Worm (Caenorhabditis elegans): ENCODE results near the gene odr-2.

odr-2 gene

ce11 chrV:7140368-7140767 is 37.0 kb downstream of the odr-2 start:
- peak; percentile 14 for TF ChIP-seq nhr-20 (tag; optimal IDR thresholded peaks at IDR 0.05)
- TF ChIP-seq nhr-71 (tag; optimal IDR thresholded peaks at IDR 0.05) = peak; percentile 14
- TF ChIP-seq ztf-4 (tag; optimal IDR thresholded peaks at IDR 0.05) = no peak
- no peak for TF ChIP-seq efl-1 (optimal IDR thresholded peaks at IDR 0.05)
- TF ChIP-seq efl-1 (GFP tag; optimal IDR thresholded peaks at IDR 0.05 in 1 of 2) = peak in 1 of 2 experiments; percentile 20
- no peak for TF ChIP-seq swsn-7 (tag; optimal IDR thresholded peaks at IDR 0.05)
- TF ChIP-seq ceh-8 (GFP tag; optimal IDR thresholded peaks at IDR 0.05) = no peak
- no peak for TF ChIP-seq unc-30 (tag; optimal IDR thresholded peaks at IDR 0.05)
- no peak for TF ChIP-seq rnt-1 (tag; optimal IDR thresholded peaks at IDR 0.05)
- peak; percentile 33 for TF ChIP-seq nhr-19 (GFP tag; conservative IDR thresholded peaks at IDR 0.05)
- no peak for TF ChIP-seq vab-15 (tag; optimal IDR thresholded peaks at IDR 0.05)
- peak; percentile 29 for TF ChIP-seq fkh-8 (tag; optimal IDR thresholded peaks at IDR 0.05)

- TF ChIP-seq unc-98 (GFP tag; IDR thresholded peaks at IDR 0.05) (no peak), ama-1 (optimal IDR thresholded peaks at IDR 0.05) (no peak), swsn-7 (tag; optimal IDR thresholded peaks at IDR 0.05) (no peak), snpc-4 (tag; optimal IDR thresholded peaks at IDR 0.05) (no peak), irx-1 (tag; optimal IDR thresholded peaks at IDR 0.05) (no peak), sptf-1 (tag; optimal IDR thresholded peaks at IDR 0.05) (no peak), ztf-11 (tag; optimal IDR thresholded peaks at IDR 0.05) (no peak), rnt-1 (tag; optimal IDR thresholded peaks at IDR 0.05) (no peak), mef-2 (tag; optimal IDR thresholded peaks at IDR 0.05) (no peak), C34B4.2 (tag; optimal IDR thresholded peaks at IDR 0.05) (no peak), elt-3 (tag; optimal IDR thresholded peaks at IDR 0.05) (no peak), nhr-85 (tag) (no peak), F16B12.6 (tag; optimal IDR thresholded peaks at IDR 0.05) (no peak), blmp-1 (tag; optimal IDR thresholded peaks at IDR 0.05) (no peak), nhr-12 (tag; optimal IDR thresholded peaks at IDR 0.05) (no peak)
Measured at ce11 chrV:7141864-7142263, 38.5 kb downstream of the odr-2 start, which contains the start of gene ugt-40. ugt-40 (minus strand) TSS chrV:7141964.

- TF ChIP-seq hpl-2 (GFP tag; optimal IDR thresholded peaks at IDR 0.05) = no peak
- peak; percentile 83 for TF ChIP-seq snpc-4 (tag; optimal IDR thresholded peaks at IDR 0.05)
- TF ChIP-seq grh-1 (GFP tag; IDR thresholded peaks at IDR 0.05) = 0 out of 2 replicates have a peak, but pooled peaks have one; percentile 8
- peak; percentile 24 for TF ChIP-seq elt-2 (tag; optimal IDR thresholded peaks at IDR 0.05)
Measured at ce11 chrV:7142661-7143060, 39.3 kb downstream of the odr-2 start.

- TF ChIP-seq elt-2 (tag; optimal IDR thresholded peaks at IDR 0.05) (peak; percentile 14), efl-1 (optimal IDR thresholded peaks at IDR 0.05) (no peak), efl-1 (GFP tag; optimal IDR thresholded peaks at IDR 0.05 in 1 of 2) (peak in 1 of 2 experiments; percentile 22), lin-35 (GFP tag; optimal IDR thresholded peaks at IDR 0.05) (no peak)
Measured at ce11 chrV:7145250-7145850, 42.0 kb downstream of the odr-2 start, which contains the start of gene ugt-37. ugt-37 (minus strand) TSS chrV:7145318.

ce11 chrV:7147370-7147769 is 44.0 kb downstream of the odr-2 start, which contains the start of gene ugt-38:
ugt-38 (minus strand) TSS chrV:7147470.
- TF ChIP-seq aly-2 (tag; optimal IDR thresholded peaks at IDR 0.05) = no peak
- no peak for TF ChIP-seq mep-1 (tag; optimal IDR thresholded peaks at IDR 0.05)
- TF ChIP-seq unc-98 (GFP tag; IDR thresholded peaks at IDR 0.05) = no peak
- TF ChIP-seq alr-1 (tag; optimal IDR thresholded peaks at IDR 0.05; ENCODE audit: borderline replicate concordance) = no peak
- no peak for TF ChIP-seq fkh-10 (GFP tag; optimal IDR thresholded peaks at IDR 0.05)

ce11 chrV:7150570-7150969 is 47.2 kb downstream of the odr-2 start, which contains the start of gene F10D2.8:
F10D2.8 (minus strand) TSS chrV:7150714.
- TF ChIP-seq zip-4 (GFP tag; optimal IDR thresholded peaks at IDR 0.05) = no peak
- no peak for TF ChIP-seq mdl-1 (tag; optimal IDR thresholded peaks at IDR 0.05)
- TF ChIP-seq elt-3 (tag; optimal IDR thresholded peaks at IDR 0.05) = peak in 4 of 6 experiments; percentile 4 to 77 (median 42)
- no peak for TF ChIP-seq skn-1 (tag; optimal IDR thresholded peaks at IDR 0.05)
- no peak for TF ChIP-seq pqm-1 (tag; optimal IDR thresholded peaks at IDR 0.05)
- TF ChIP-seq nhr-12 (tag; optimal IDR thresholded peaks at IDR 0.05) = no peak
- no peak for TF ChIP-seq ceh-8 (GFP tag; optimal IDR thresholded peaks at IDR 0.05)
- no peak for TF ChIP-seq fos-1 (tag; optimal IDR thresholded peaks at IDR 0.05)
- TF ChIP-seq alr-1 (tag; optimal IDR thresholded peaks at IDR 0.05; ENCODE audit: borderline replicate concordance) = no peak
- TF ChIP-seq tlp-1 (tag; optimal IDR thresholded peaks at IDR 0.05) = peak; percentile 76
- no peak for TF ChIP-seq fkh-10 (GFP tag; optimal IDR thresholded peaks at IDR 0.05)
- TF ChIP-seq sup-37 (GFP tag; optimal IDR thresholded peaks at IDR 0.05) = no peak
- TF ChIP-seq efl-3 (GFP tag; optimal IDR thresholded peaks at IDR 0.05) = no peak
- TF ChIP-seq blmp-1 (tag; optimal IDR thresholded peaks at IDR 0.05) = no peak
- no peak for TF ChIP-seq ets-5 (GFP tag; IDR thresholded peaks at IDR 0.05)
- no peak for TF ChIP-seq lin-14 (GFP tag; optimal IDR thresholded peaks at IDR 0.05)
- TF ChIP-seq elt-2 (tag; optimal IDR thresholded peaks at IDR 0.05) = peak; percentile 87
- no peak for TF ChIP-seq rnt-1 (tag; optimal IDR thresholded peaks at IDR 0.05)
- TF ChIP-seq aly-2 (tag; optimal IDR thresholded peaks at IDR 0.05) = no peak
